Fruit fly (Drosophila melanogaster) whole organism, embryonic: ENCODE data around the gene Alp13.

ENCODE experiments used
- B-H1 ChIP-seq: fragments of 200-800 bp; sonication (Bioruptor generic); IDR thresholded peaks from 3 replicates; pipeline ENCODE4 v1.3.6; 2022; ENCODE audit warnings: missing biosample characterization, missing genetic modification characterization
- Bgb ChIP-seq: fragments of 200-800 bp; sonication (Bioruptor generic); IDR thresholded peaks from 2 replicates; pipeline ENCODE4 v1.3.6; 2022; ENCODE audit warnings: missing biosample characterization, missing genetic modification characterization; ENCODE audit not compliant: partially characterized antibody
- Blimp-1 ChIP-seq: fragments of 200-800 bp; sonication (Bioruptor generic); optimal IDR thresholded peaks from 3 replicates; lab custom pipeline; 2018; ENCODE audit warnings: missing biosample characterization, missing genetic modification characterization, mild to moderate bottlenecking, moderate library complexity, missing genetic modification reagents
- CG11695 ChIP-seq: fragments of 200-800 bp; sonication (Bioruptor generic); IDR thresholded peaks from 3 replicates; pipeline ENCODE4 v1.3.6; 2022; ENCODE audit warnings: missing biosample characterization, missing genetic modification characterization
- CG12219 ChIP-seq: fragments of 200-800 bp; sonication (Bioruptor generic); optimal IDR thresholded peaks from 3 replicates; lab custom pipeline; 2018; ENCODE audit warnings: missing biosample characterization, mild to moderate bottlenecking, missing genetic modification characterization
- CG12299 ChIP-seq: fragments of 200-800 bp; sonication (Bioruptor generic); optimal IDR thresholded peaks from 2 replicates; lab custom pipeline; 2018; ENCODE audit warnings: missing biosample characterization, mild to moderate bottlenecking, missing genetic modification characterization
- CG1233 ChIP-seq: fragments of 200-800 bp; sonication (Bioruptor generic); optimal IDR thresholded peaks from 4 replicates; lab custom pipeline; 2018; ENCODE audit warnings: missing biosample characterization, mild to moderate bottlenecking, missing genetic modification characterization
- CG12942 ChIP-seq: fragments of 200-800 bp; sonication (Bioruptor generic); optimal IDR thresholded peaks from 3 replicates; lab custom pipeline; 2016; ENCODE audit warnings: missing biosample characterization, missing genetic modification characterization
- CG15011 ChIP-seq: fragments of 200-800 bp; sonication (Bioruptor generic); optimal IDR thresholded peaks from 3 replicates; lab custom pipeline; 2018; ENCODE audit warnings: missing biosample characterization, mild to moderate bottlenecking, missing genetic modification characterization
- CG1602 ChIP-seq: fragments of 200-800 bp; sonication (Bioruptor generic); optimal IDR thresholded peaks from 3 replicates; lab custom pipeline; 2016; ENCODE audit warnings: missing biosample characterization, missing genetic modification characterization
- CG1647 ChIP-seq: fragments of 200-800 bp; sonication (Bioruptor generic); optimal IDR thresholded peaks from 3 replicates; lab custom pipeline; 2016; ENCODE audit warnings: missing biosample characterization, missing genetic modification characterization
- CG17385 ChIP-seq: fragments of 200-800 bp; sonication (Bioruptor generic); optimal IDR thresholded peaks from 3 replicates; lab custom pipeline; 2018; ENCODE audit warnings: missing biosample characterization, mild to moderate bottlenecking, missing genetic modification characterization
- CG17912 ChIP-seq: fragments of 200-800 bp; sonication (Bioruptor generic); optimal IDR thresholded peaks from 2 replicates; lab custom pipeline; 2018; ENCODE audit warnings: missing biosample characterization, mild to moderate bottlenecking, missing genetic modification characterization
- CG18599 ChIP-seq: fragments of 200-800 bp; sonication (Bioruptor generic); optimal IDR thresholded peaks from 3 replicates; lab custom pipeline; 2017; ENCODE audit warnings: missing biosample characterization, missing genetic modification characterization, mild to moderate bottlenecking, moderate library complexity, missing genetic modification reagents
- CG2202 ChIP-seq: fragments of 200-800 bp; sonication (Bioruptor generic); optimal IDR thresholded peaks from 2 replicates; lab custom pipeline; 2018; ENCODE audit warnings: missing biosample characterization, mild to moderate bottlenecking, missing genetic modification characterization
- CG3281 ChIP-seq: fragments of 200-800 bp; sonication (Bioruptor generic); optimal IDR thresholded peaks from 3 replicates; lab custom pipeline; 2017; ENCODE audit warnings: missing biosample characterization, mild to moderate bottlenecking, missing genetic modification characterization
- CG3995 ChIP-seq: fragments of 200-800 bp; sonication (Bioruptor generic); optimal IDR thresholded peaks from 3 replicates; lab custom pipeline; 2016; ENCODE audit warnings: missing biosample characterization, missing genetic modification characterization
- CG5180 ChIP-seq: fragments of 200-800 bp; sonication (Bioruptor generic); optimal IDR thresholded peaks from 3 replicates; lab custom pipeline; 2017; ENCODE audit warnings: missing biosample characterization, missing genetic modification characterization, mild to moderate bottlenecking, moderate library complexity, missing genetic modification reagents
- CG6175 ChIP-seq: fragments of 200-800 bp; sonication (Bioruptor generic); IDR thresholded peaks from 3 replicates; pipeline ENCODE4 v1.3.6; 2022; ENCODE audit warnings: missing biosample characterization, missing genetic modification characterization
- CG6854 ChIP-seq: fragments of 200-800 bp; sonication (Bioruptor generic); optimal IDR thresholded peaks from 3 replicates; lab custom pipeline; 2017; ENCODE audit warnings: missing biosample characterization, mild to moderate bottlenecking, missing genetic modification characterization
- CG7786 ChIP-seq: fragments of 200-800 bp; sonication (Bioruptor generic); optimal IDR thresholded peaks from 2 replicates; lab custom pipeline; 2016; ENCODE audit warnings: missing biosample characterization, missing genetic modification characterization
- CG9609 ChIP-seq: fragments of 200-800 bp; sonication (Bioruptor generic); optimal IDR thresholded peaks from 3 replicates; lab custom pipeline; 2016; ENCODE audit warnings: missing biosample characterization, missing genetic modification characterization
- CG9817 ChIP-seq: fragments of 200-800 bp; sonication (Bioruptor generic); optimal IDR thresholded peaks from 2 replicates; lab custom pipeline; 2018; ENCODE audit warnings: missing biosample characterization, mild to moderate bottlenecking, missing genetic modification characterization, moderate library complexity
- Deaf1 ChIP-seq: fragments of 200-800 bp; optimal IDR thresholded peaks from 3 replicates; lab custom pipeline; 2019; ENCODE audit warnings: missing biosample characterization, mild to moderate bottlenecking, missing genetic modification characterization, moderate library complexity
- E2f2 ChIP-seq: fragments of 200-800 bp; sonication (Bioruptor generic); IDR thresholded peaks from 2 replicates; pipeline ENCODE4 v1.3.6; 2022; ENCODE audit warnings: missing biosample characterization, missing genetic modification characterization
- Elba2 ChIP-seq: fragments of 200-800 bp; sonication (Bioruptor generic); optimal IDR thresholded peaks from 3 replicates; lab custom pipeline; 2016; ENCODE audit warnings: missing biosample characterization, missing genetic modification characterization
- NC2β ChIP-seq: fragments of 200-800 bp; sonication (Bioruptor generic); optimal IDR thresholded peaks from 2 replicates; lab custom pipeline; 2016; ENCODE audit warnings: missing biosample characterization, missing genetic modification characterization
- Nf-YA ChIP-seq: fragments of 200-800 bp; sonication (Bioruptor generic); IDR thresholded peaks from 2 replicates; pipeline ENCODE4 v1.3.6; 2022; ENCODE audit warnings: missing biosample characterization, missing genetic modification characterization
- Optix ChIP-seq: fragments of 200-800 bp; sonication (Bioruptor generic); IDR thresholded peaks from 3 replicates; pipeline ENCODE4 v1.3.6; 2022; ENCODE audit warnings: missing biosample characterization, missing genetic modification characterization
- Ravus ChIP-seq: fragments of 200-800 bp; sonication (Bioruptor generic); IDR thresholded peaks from 2 replicates; pipeline ENCODE4 v1.3.6; 2022; ENCODE audit warnings: missing biosample characterization, missing genetic modification characterization
- Side ChIP-seq: fragments of 200-800 bp; sonication (Bioruptor generic); optimal IDR thresholded peaks from 2 replicates; lab custom pipeline; 2016; ENCODE audit warnings: missing biosample characterization, missing genetic modification characterization
- Usf ChIP-seq: fragments of 200-800 bp; sonication (Bioruptor generic); optimal IDR thresholded peaks from 2 replicates; lab custom pipeline; 2017; ENCODE audit warnings: missing genotype, missing biosample characterization, missing genetic modification characterization
- bab2 ChIP-seq: fragments of 200-800 bp; sonication (Bioruptor generic); optimal IDR thresholded peaks from 2 replicates; lab custom pipeline; 2016; ENCODE audit warnings: missing biosample characterization, missing genetic modification characterization
- br ChIP-seq: fragments of >200 bp; optimal IDR thresholded peaks from 2 replicates; lab custom pipeline; 2017
- dati ChIP-seq: fragments of 200-800 bp; sonication (Bioruptor generic); IDR thresholded peaks from 2 replicates; pipeline ENCODE4 v1.3.6; 2022; ENCODE audit warnings: missing biosample characterization, missing genetic modification characterization
- dimm ChIP-seq: fragments of 200-800 bp; sonication (Bioruptor generic); IDR thresholded peaks from 2 replicates; pipeline ENCODE4 v1.3.6; 2022; ENCODE audit warnings: missing biosample characterization, missing genetic modification characterization
- dysf ChIP-seq: fragments of 200-800 bp; sonication (Bioruptor generic); IDR thresholded peaks from 3 replicates; pipeline ENCODE4 v1.3.6; 2022; ENCODE audit warnings: missing biosample characterization, missing genetic modification characterization
- emc ChIP-seq: fragments of 200-800 bp; sonication (Bioruptor generic); optimal IDR thresholded peaks from 2 replicates; lab custom pipeline; 2016; ENCODE audit warnings: missing biosample characterization, missing genetic modification characterization
- gsb ChIP-seq: fragments of 200-800 bp; sonication (Bioruptor generic); IDR thresholded peaks from 2 replicates; pipeline ENCODE4 v1.3.6; 2022; ENCODE audit warnings: missing biosample characterization, missing genetic modification characterization
- insv ChIP-seq, 2 experiments: fragments of 200-800 bp; sonication (Bioruptor generic); optimal IDR thresholded peaks; 3 replicates each; lab custom pipeline; 2016 to 2018; ENCODE audit warnings: missing biosample characterization in 2 of 2, missing genetic modification characterization in 2 of 2
- kay ChIP-seq: fragments of 200-800 bp; sonication (Bioruptor generic); optimal IDR thresholded peaks from 2 replicates; lab custom pipeline; 2016; ENCODE audit warnings: missing biosample characterization, missing genetic modification characterization
- klu ChIP-seq: fragments of 200-800 bp; sonication (Bioruptor generic); IDR thresholded peaks from 2 replicates; pipeline ENCODE4 v1.3.6; 2022; ENCODE audit warnings: missing biosample characterization, missing genetic modification characterization
- p53 ChIP-seq: fragments of 200-800 bp; sonication (Bioruptor generic); optimal IDR thresholded peaks from 2 replicates; lab custom pipeline; 2016; ENCODE audit warnings: missing biosample characterization, missing genetic modification characterization
- pfk ChIP-seq: fragments of 200-800 bp; sonication (Bioruptor generic); optimal IDR thresholded peaks from 2 replicates; lab custom pipeline; 2018; ENCODE audit warnings: missing biosample characterization, mild to moderate bottlenecking, missing genetic modification characterization, moderate library complexity
- pros ChIP-seq: fragments of 200-800 bp; sonication (Bioruptor generic); optimal IDR thresholded peaks from 3 replicates; lab custom pipeline; 2019; ENCODE audit warnings: missing biosample characterization, mild to moderate bottlenecking, missing genetic modification characterization, moderate library complexity
- sd ChIP-seq: fragments of 200-800 bp; sonication (Bioruptor generic); optimal IDR thresholded peaks from 3 replicates; lab custom pipeline; 2018; ENCODE audit warnings: missing biosample characterization, mild to moderate bottlenecking, missing genetic modification characterization, moderate library complexity
- sqz ChIP-seq: fragments of 200-800 bp; sonication (Bioruptor generic); optimal IDR thresholded peaks from 3 replicates; lab custom pipeline; 2018; ENCODE audit warnings: missing biosample characterization, mild to moderate bottlenecking, missing genetic modification characterization
- tna ChIP-seq: fragments of 200-800 bp; sonication (Bioruptor generic); IDR thresholded peaks from 2 replicates; pipeline ENCODE4 v1.3.6; 2022; ENCODE audit warnings: missing biosample characterization, missing genetic modification characterization; ENCODE audit not compliant: partially characterized antibody
- vvl ChIP-seq: fragments of 200-800 bp; sonication (Bioruptor generic); IDR thresholded peaks from 2 replicates; pipeline ENCODE4 v1.3.6; 2022; ENCODE audit warnings: missing biosample characterization, missing genetic modification characterization
- z ChIP-seq: fragments of 200-800 bp; sonication (Bioruptor generic); IDR thresholded peaks from 3 replicates; pipeline ENCODE4 v1.3.6; 2022; ENCODE audit warnings: missing biosample characterization, missing genetic modification characterization
- zen2 ChIP-seq: fragments of 200-800 bp; sonication (Bioruptor generic); IDR thresholded peaks from 3 replicates; pipeline ENCODE4 v1.3.6; 2022; ENCODE audit warnings: missing biosample characterization, missing genetic modification characterization; ENCODE audit not compliant: partially characterized antibody

Gene Alp13

dm6 chr3R:10048035-10048774 lies 27.0 kb downstream of the Alp13 start (continued):
- TF ChIP-seq CG1647 (GFP tag; lab: Kevin White, UChicago) (no peak), E2f2 (no peak), CG17912 (GFP tag; lab: Kevin White, UChicago) (no peak), p53 (GFP tag; lab: Kevin White, UChicago) (no peak), CG1602 (GFP tag; lab: Kevin White, UChicago) (peak; percentile 11), dati (GFP tag; lab: Robert Waterston, UW) (no peak), CG17385 (GFP tag; lab: Kevin White, UChicago) (peak; percentile 46), z (GFP tag; lab: Robert Waterston, UW) (no peak), CG7786 (GFP tag; lab: Kevin White, UChicago) (no peak), CG6854 (no peak), CG2202 (tag; lab: Kevin White, UChicago) (no peak), bab2 (GFP tag; lab: Kevin White, UChicago) (no peak), vvl (GFP tag; lab: Robert Waterston, UW) (no peak), CG15011 (GFP tag; lab: Kevin White, UChicago) (no peak), Usf (GFP tag; lab: Kevin White, UChicago) (no peak), gsb (GFP tag; lab: Robert Waterston, UW) (no peak), tna (no peak), dysf (0 out of 3 replicates have a peak, but pooled peaks have one; percentile 36), klu (GFP tag; lab: Robert Waterston, UW) (no peak), kay (no peak), CG18599 (GFP tag; lab: Kevin White, UChicago) (peak; percentile 46), Side (no peak), zen2 (GFP tag; lab: Robert Waterston, UW) (no peak), Bgb (GFP tag; lab: Robert Waterston, UW) (peak; percentile 35; the same call in 1 of the 2 replicates), CG5180 (GFP tag; lab: Kevin White, UChicago) (peak; percentile 22), emc (GFP tag; lab: Kevin White, UChicago) (no peak), CG6175 (GFP tag; lab: Robert Waterston, UW) (no peak), CG1233 (peak; percentile 45), Optix (no peak), pros (GFP tag; lab: Kevin White, UChicago) (peak; percentile 68), dimm (GFP tag; lab: Robert Waterston, UW) (no peak), Blimp-1 (GFP tag; lab: Kevin White, UChicago) (peak; percentile 56), pfk (GFP tag; lab: Kevin White, UChicago) (no peak), B-H1 (no peak), CG9609 (GFP tag; lab: Kevin White, UChicago) (no peak), Ravus (GFP tag; lab: Robert Waterston, UW) (no peak), sqz (GFP tag; lab: Kevin White, UChicago) (no peak), CG3995 (GFP tag; lab: Kevin White, UChicago) (no peak), NC2β (no peak), CG9817 (tag; lab: Kevin White, UChicago) (no peak), sd (tag; lab: Kevin White, UChicago) (no peak), CG3281 (GFP tag; lab: Kevin White, UChicago) (peak; percentile 45), Nf-YA (GFP tag; lab: Robert Waterston, UW) (no peak), Deaf1 (no peak), Elba2 (peak; percentile 55), CG12942 (GFP tag; lab: Kevin White, UChicago) (no peak), insv (GFP tag; optimal IDR thresholded peaks at IDR 0.05; lab: Kevin White, UChicago) (peak; percentile 83 to 98), CG12219 (GFP tag; lab: Kevin White, UChicago) (peak; percentile 21), br (lab: Kevin White, UChicago) (no peak), CG12299 (tag; lab: Kevin White, UChicago) (no peak), CG11695 (GFP tag; lab: Robert Waterston, UW) (no peak)
